Worm (Caenorhabditis elegans) whole organism, young adult: Measurements from ENCODE around the gene daz-1.

Experiments used
- B0019.2 ChIP-seq: fragments of 200-800 bp; sonication (Bioruptor generic); conservative IDR thresholded peaks from 2 replicates; pipeline ENCODE4 v1.3.6; 2022; ENCODE audit warnings: missing genetic modification reagents, missing genetic modification characterization, missing compliant biosample characterization
- B0336.3 ChIP-seq: fragments of 200-800 bp; sonication (Bioruptor generic); IDR thresholded peaks from 2 replicates; pipeline ENCODE4 v1.3.6; 2022; ENCODE audit warnings: missing genetic modification characterization, missing compliant biosample characterization
- C06A6.2 ChIP-seq: fragments of 200-800 bp; sonication (Bioruptor generic); conservative IDR thresholded peaks from 2 replicates; pipeline ENCODE4 v1.3.6; 2022; ENCODE audit warnings: missing genetic modification characterization, missing compliant biosample characterization
- D2030.7 ChIP-seq: fragments of 200-800 bp; sonication (Bioruptor generic); IDR thresholded peaks from 2 replicates; pipeline ENCODE4 v1.3.6; 2022; ENCODE audit warnings: missing genetic modification reagents, missing genetic modification characterization, missing compliant biosample characterization
- F23B12.7 ChIP-seq: sonication (generic microtip); optimal IDR thresholded peaks from 2 replicates; lab custom pipeline; 2017; ENCODE audit warnings: missing genetic modification characterization, mild to moderate bottlenecking, missing compliant biosample characterization, antibody characterized with exemption, moderate library complexity; ENCODE audit not compliant: insufficient read depth
- F33H1.4 ChIP-seq: fragments of 200-800 bp; sonication (Bioruptor generic); IDR thresholded peaks from 2 replicates; pipeline ENCODE4 v1.3.6; 2022; ENCODE audit warnings: missing genetic modification reagents, missing genetic modification characterization, missing compliant biosample characterization
- F49E8.2 ChIP-seq: sonication (generic microtip); optimal IDR thresholded peaks from 3 replicates; lab custom pipeline; 2017; ENCODE audit warnings: missing genetic modification characterization, mild to moderate bottlenecking, missing compliant biosample characterization, antibody characterized with exemption, moderate library complexity; ENCODE audit not compliant: insufficient read depth
- F52B5.7 ChIP-seq: sonication (generic microtip); optimal IDR thresholded peaks from 2 replicates; lab custom pipeline; 2016; ENCODE audit warnings: mild to moderate bottlenecking, missing genetic modification characterization, missing compliant biosample characterization
- F55B11.4 ChIP-seq: sonication (generic microtip); optimal IDR thresholded peaks from 2 replicates; lab custom pipeline; 2016; ENCODE audit warnings: missing compliant biosample characterization, missing genetic modification characterization, borderline replicate concordance; ENCODE audit not compliant: insufficient read depth
- Y95B8A.8 ChIP-seq: fragments of 200-800 bp; sonication (Bioruptor generic); IDR thresholded peaks from 2 replicates; pipeline ENCODE4 v1.3.6; 2022; ENCODE audit warnings: missing genetic modification reagents, missing genetic modification characterization, missing compliant biosample characterization
- attf-3 ChIP-seq: fragments of 200-800 bp; sonication (Bioruptor generic); conservative IDR thresholded peaks from 2 replicates; pipeline ENCODE4 v1.3.6; 2022; ENCODE audit warnings: missing genetic modification reagents, missing genetic modification characterization, missing compliant biosample characterization
- ceh-100 ChIP-seq: fragments of 200-800 bp; sonication (Bioruptor generic); IDR thresholded peaks from 2 replicates; pipeline ENCODE4 v1.3.6; 2022; ENCODE audit warnings: missing genetic modification reagents, missing genetic modification characterization, missing compliant biosample characterization
- ceh-91 ChIP-seq: fragments of 200-800 bp; sonication (Bioruptor generic); IDR thresholded peaks from 2 replicates; pipeline ENCODE4 v1.3.6; 2022; ENCODE audit warnings: missing genetic modification reagents, missing genetic modification characterization, missing compliant biosample characterization
- chd-7 ChIP-seq: sonication (generic microtip); optimal IDR thresholded peaks from 2 replicates; lab custom pipeline; 2016; ENCODE audit warnings: mild to moderate bottlenecking, missing genetic modification characterization, moderate library complexity, missing compliant biosample characterization
- dox-1 ChIP-seq: fragments of 200-800 bp; sonication (Bioruptor generic); IDR thresholded peaks from 2 replicates; pipeline ENCODE4 v1.3.6; 2022; ENCODE audit warnings: missing genetic modification reagents, missing genetic modification characterization, missing compliant biosample characterization
- dpl-1 ChIP-seq: fragments of 150-350 bp; optimal IDR thresholded peaks from 2 replicates; lab custom pipeline; 2014; ENCODE audit warnings: missing biosample characterization, missing genetic modification reagents, missing genetic modification characterization
- efl-1 ChIP-seq: fragments of 150-350 bp; optimal IDR thresholded peaks from 2 replicates; lab custom pipeline; 2014; ENCODE audit warnings: missing biosample characterization, missing genetic modification reagents, missing genetic modification characterization
- egl-44 ChIP-seq: fragments of 200-800 bp; sonication (Bioruptor generic); IDR thresholded peaks from 2 replicates; pipeline ENCODE4 v1.3.6; 2022; ENCODE audit warnings: missing genetic modification reagents, missing genetic modification characterization, missing compliant biosample characterization
- him-1 ChIP-seq: sonication (generic microtip); optimal IDR thresholded peaks from 2 replicates; lab custom pipeline; 2016; ENCODE audit warnings: missing genotype, missing genetic modification reagents, missing genetic modification characterization, missing compliant biosample characterization
- hmg-1.2 ChIP-seq: fragments of 200-800 bp; sonication (Bioruptor generic); IDR thresholded peaks from 2 replicates; pipeline ENCODE4 v1.3.6; 2022; ENCODE audit warnings: missing genetic modification reagents, missing genetic modification characterization, missing compliant biosample characterization
- hsf-1 ChIP-seq: fragments of 200-800 bp; sonication (Bioruptor generic); IDR thresholded peaks from 2 replicates; pipeline ENCODE4 v1.3.6; 2022; ENCODE audit warnings: missing genetic modification reagents, missing genetic modification characterization, missing compliant biosample characterization
- lin-26 ChIP-seq: fragments of 200-800 bp; sonication (Bioruptor generic); IDR thresholded peaks from 2 replicates; pipeline ENCODE4 v1.3.6; 2022; ENCODE audit warnings: missing genetic modification reagents, missing genetic modification characterization, missing compliant biosample characterization
- lin-35 ChIP-seq, 3 experiments: fragments of 150-350 bp in 2 of 3; sonication (generic microtip) in 1 of 3; optimal IDR thresholded peaks; 2 replicates each; lab custom pipeline; 2014 to 2018; ENCODE audit warnings: missing biosample characterization in 3 of 3, missing genetic modification characterization in 3 of 3, missing genetic modification reagents in 3 of 3
- lin-54 ChIP-seq: fragments of 200-800 bp; sonication (Bioruptor generic); optimal IDR thresholded peaks from 2 replicates; lab custom pipeline; 2018; ENCODE audit warnings: mild to moderate bottlenecking, missing genetic modification characterization, missing compliant biosample characterization
- lsl-1 ChIP-seq: fragments of 200-800 bp; sonication (Bioruptor generic); optimal IDR thresholded peaks from 2 replicates; lab custom pipeline; 2018; ENCODE audit warnings: mild to moderate bottlenecking, missing genetic modification characterization, moderate library complexity, missing compliant biosample characterization
- madf-6 ChIP-seq: fragments of 200-800 bp; sonication (Bioruptor generic); IDR thresholded peaks from 2 replicates; pipeline ENCODE4 v1.3.6; 2022; ENCODE audit warnings: missing genetic modification reagents, missing genetic modification characterization, missing compliant biosample characterization
- madf-8 ChIP-seq: fragments of 200-800 bp; sonication (Bioruptor generic); conservative IDR thresholded peaks from 2 replicates; pipeline ENCODE4 v1.3.6; 2022; ENCODE audit warnings: missing genetic modification reagents, missing genetic modification characterization, missing compliant biosample characterization
- mcd-1 ChIP-seq: fragments of 200-800 bp; sonication (Bioruptor generic); IDR thresholded peaks from 2 replicates; pipeline ENCODE4 v1.3.6; 2022; ENCODE audit warnings: missing genetic modification reagents, missing genetic modification characterization, missing compliant biosample characterization
- mes-4 ChIP-seq: sonication (generic microtip); optimal IDR thresholded peaks from 2 replicates; lab custom pipeline; 2016; ENCODE audit warnings: missing genotype, missing genetic modification characterization, missing compliant biosample characterization
- nhr-120 ChIP-seq: fragments of 200-800 bp; sonication (Bioruptor generic); IDR thresholded peaks from 2 replicates; pipeline ENCODE4 v1.3.6; 2022; ENCODE audit warnings: missing genetic modification characterization, missing compliant biosample characterization
- pbrm-1 ChIP-seq: fragments of 200-800 bp; sonication (Bioruptor generic); IDR thresholded peaks from 2 replicates; pipeline ENCODE4 v1.3.6; 2022; ENCODE audit warnings: missing genetic modification reagents, missing genetic modification characterization, missing compliant biosample characterization
- rec-8 ChIP-seq, 2 experiments: sonication (generic microtip); optimal IDR thresholded peaks; 2 replicates each; lab custom pipeline; 2016; ENCODE audit warnings: mild to moderate bottlenecking in 2 of 2, missing genetic modification characterization in 2 of 2, missing genetic modification reagents in 2 of 2, missing genotype in 2 of 2, missing biosample characterization in 1 of 2, missing compliant biosample characterization in 1 of 2, moderate library complexity in 1 of 2
- rpc-1 ChIP-seq, 2 experiments: fragments of 150-350 bp in 1 of 2; sonication (generic microtip) in 1 of 2; optimal IDR thresholded peaks; 2 replicates each; lab custom pipeline; 2014 to 2018; ENCODE audit warnings: missing biosample characterization in 1 of 2, missing genetic modification characterization in 1 of 2, missing genetic modification reagents in 1 of 2, missing genotype in 1 of 2
- snpc-1.1 ChIP-seq: sonication (generic microtip); optimal IDR thresholded peaks from 2 replicates; lab custom pipeline; 2017; ENCODE audit warnings: missing genetic modification characterization, mild to moderate bottlenecking, missing compliant biosample characterization, antibody characterized with exemption, moderate library complexity, missing genotype, missing genetic modification reagents; ENCODE audit not compliant: insufficient read depth
- snpc-1.3 ChIP-seq: sonication (generic microtip); optimal IDR thresholded peaks from 2 replicates; lab custom pipeline; 2017; ENCODE audit warnings: missing genetic modification characterization, mild to moderate bottlenecking, missing compliant biosample characterization, antibody characterized with exemption, moderate library complexity, missing genotype, missing genetic modification reagents; ENCODE audit not compliant: insufficient read depth
- snpc-3.4 ChIP-seq: sonication (generic microtip); optimal IDR thresholded peaks from 2 replicates; lab custom pipeline; 2017; ENCODE audit warnings: missing genetic modification characterization, mild to moderate bottlenecking, missing compliant biosample characterization, antibody characterized with exemption, moderate library complexity, missing genotype, missing genetic modification reagents
- snpc-4 ChIP-seq, 5 experiments: fragments of 150-350 bp in 1 of 5; sonication (generic microtip) in 4 of 5; optimal IDR thresholded peaks; 2 replicates each; lab custom pipeline; 2014 to 2018; ENCODE audit warnings: missing genetic modification characterization in 5 of 5, missing biosample characterization in 3 of 5, antibody characterized with exemption in 2 of 5, mild to moderate bottlenecking in 2 of 5, missing compliant biosample characterization in 2 of 5, missing genotype in 2 of 5, moderate library complexity in 2 of 5, missing genetic modification reagents in 1 of 5
- sptf-2 ChIP-seq: fragments of 200-800 bp; sonication (Bioruptor generic); optimal IDR thresholded peaks from 2 replicates; lab custom pipeline; 2018; ENCODE audit warnings: mild to moderate bottlenecking, missing genetic modification characterization, missing compliant biosample characterization
- tlf-1 ChIP-seq: fragments of 200-800 bp; sonication (Bioruptor generic); optimal IDR thresholded peaks from 2 replicates; lab custom pipeline; 2018; ENCODE audit warnings: mild to moderate bottlenecking, missing genetic modification characterization, missing compliant biosample characterization
- xnd-1 ChIP-seq: sonication (generic microtip); optimal IDR thresholded peaks from 2 replicates; lab custom pipeline; 2016; ENCODE audit warnings: missing genotype, missing genetic modification reagents, missing genetic modification characterization, missing compliant biosample characterization
- ztf-18 ChIP-seq: sonication (generic microtip); optimal IDR thresholded peaks from 2 replicates; lab custom pipeline; 2016; ENCODE audit warnings: missing genotype, mild to moderate bottlenecking, missing genetic modification characterization, missing compliant biosample characterization
- ztf-25 ChIP-seq: fragments of 200-800 bp; sonication (Bioruptor generic); IDR thresholded peaks from 2 replicates; pipeline ENCODE4 v1.3.6; 2022; ENCODE audit warnings: missing genetic modification reagents, missing genetic modification characterization, missing compliant biosample characterization
- ztf-28 ChIP-seq: fragments of 200-800 bp; sonication (Bioruptor generic); IDR thresholded peaks from 2 replicates; pipeline ENCODE4 v1.3.6; 2022; ENCODE audit warnings: missing genetic modification reagents, missing genetic modification characterization, missing compliant biosample characterization

daz-1 gene

ce11 chrII:5420947-5421614 is 35.0 kb upstream of the daz-1 start, which contains the start of gene tofu-6:
tofu-6 (plus strand) TSS chrII:5421248.
- 0 out of 2 replicates have a peak, but pooled peaks have one; percentile 59 for TF ChIP-seq B0019.2 (GFP tag; lab: Robert Waterston, UW)
- TF ChIP-seq F52B5.7 (tag; lab: Kevin White, UChicago): no peak
- peak; percentile 99 for TF ChIP-seq madf-8 (GFP tag; lab: Robert Waterston, UW)
- peak; percentile 87 for TF ChIP-seq D2030.7 (GFP tag; lab: Robert Waterston, UW)
- TF ChIP-seq Y95B8A.8 (GFP tag; lab: Robert Waterston, UW): peak; percentile 50; the same call in 1 of the 2 replicates
- no peak for TF ChIP-seq snpc-4 (GFP tag; optimal IDR thresholded peaks at IDR 0.05; lab: Kevin White, UChicago)
- peak in 1 of 4 experiments; percentile 5 for TF ChIP-seq snpc-4 (tag; optimal IDR thresholded peaks at IDR 0.05; lab: Kevin White, UChicago)
- TF ChIP-seq mes-4 (tag; lab: Kevin White, UChicago): no peak
- peak; percentile 94 for TF ChIP-seq xnd-1
- no peak for TF ChIP-seq F55B11.4 (tag; lab: Kevin White, UChicago)
- peak; percentile 26; the same call in 1 of the 2 replicates for TF ChIP-seq ceh-100 (GFP tag; lab: Robert Waterston, UW)
- TF ChIP-seq lsl-1: peak; percentile 96
- peak; percentile 83 for TF ChIP-seq dpl-1 (GFP tag; lab: Kevin White, UChicago)
- 0 out of 2 replicates have a peak, but pooled peaks have one; percentile 12 for TF ChIP-seq pbrm-1 (GFP tag; lab: Robert Waterston, UW)
- peak; percentile 43 for TF ChIP-seq F49E8.2
- peak; percentile 78 for TF ChIP-seq snpc-3.4 (tag; lab: Kevin White, UChicago)
- no peak for TF ChIP-seq egl-44 (GFP tag; lab: Robert Waterston, UW)
- TF ChIP-seq tlf-1 (GFP tag; lab: Kevin White, UChicago): peak; percentile 39
- peak; percentile 24 for TF ChIP-seq snpc-1.1 (tag; lab: Kevin White, UChicago)
- no peak for TF ChIP-seq rec-8 (tag; optimal IDR thresholded peaks at IDR 0.05; lab: Kevin White, UChicago)
- TF ChIP-seq nhr-120 (GFP tag; lab: Robert Waterston, UW): no peak
- 0 out of 2 replicates have a peak, but pooled peaks have one; percentile 32 for TF ChIP-seq hmg-1.2 (GFP tag; lab: Robert Waterston, UW)
- TF ChIP-seq B0336.3 (GFP tag; lab: Robert Waterston, UW): 0 out of 2 replicates have a peak, but pooled peaks have one; percentile 25
- TF ChIP-seq ceh-91 (GFP tag; lab: Robert Waterston, UW): peak; percentile 90
- TF ChIP-seq efl-1 (GFP tag; lab: Kevin White, UChicago): peak; percentile 95
- TF ChIP-seq F33H1.4 (GFP tag; lab: Robert Waterston, UW): peak; percentile 78
- no peak for TF ChIP-seq C06A6.2 (GFP tag; lab: Robert Waterston, UW)
- no peak for TF ChIP-seq ztf-28 (GFP tag; lab: Robert Waterston, UW)
- 0 out of 2 replicates have a peak, but pooled peaks have one; percentile 35 for TF ChIP-seq hsf-1 (GFP tag; lab: Robert Waterston, UW)
- TF ChIP-seq lin-35 (GFP tag; optimal IDR thresholded peaks at IDR 0.05; lab: Kevin White, UChicago): peak in 1 of 3 experiments; percentile 73
- TF ChIP-seq F23B12.7 (tag; lab: Kevin White, UChicago): peak; percentile 61
- TF ChIP-seq ztf-25 (GFP tag; lab: Robert Waterston, UW): no peak
- TF ChIP-seq dox-1: peak; percentile 63
- TF ChIP-seq lin-26: no peak
- TF ChIP-seq rpc-1 (optimal IDR thresholded peaks at IDR 0.05; lab: Kevin White, UChicago): no peak
- no peak for TF ChIP-seq rpc-1 (tag; optimal IDR thresholded peaks at IDR 0.05; lab: Kevin White, UChicago)
- TF ChIP-seq attf-3 (GFP tag; lab: Robert Waterston, UW): 0 out of 2 replicates have a peak, but pooled peaks have one; percentile 15
- TF ChIP-seq ztf-18 (tag; lab: Kevin White, UChicago): no peak
- peak; percentile 87 for TF ChIP-seq mcd-1 (GFP tag; lab: Robert Waterston, UW)
- no peak for TF ChIP-seq sptf-2 (GFP tag; lab: Kevin White, UChicago)
- peak; percentile 69 for TF ChIP-seq him-1
- peak; percentile 98 for TF ChIP-seq madf-6 (GFP tag; lab: Robert Waterston, UW)
- TF ChIP-seq chd-7: no peak
- TF ChIP-seq lin-54: peak; percentile 55
- peak; percentile 36 for TF ChIP-seq snpc-1.3 (tag; lab: Kevin White, UChicago)
